Fruit fly (Drosophila melanogaster) whole organism: Measurements from ENCODE around the gene mRpL35.
A peak's percentile ranks its signal among the peaks of the same experiment; 100 is the strongest.

Experiments
- CG8478 ChIP-seq: fragments of >200 bp; optimal IDR thresholded peaks from 2 replicates; lab custom pipeline; 2018; ENCODE audit warnings: inconsistent platforms
- Dll ChIP-seq: fragments of >200 bp; optimal IDR thresholded peaks from 2 replicates; lab custom pipeline; 2017
- EcR ChIP-seq, 2 experiments: fragments of >200 bp; optimal IDR thresholded peaks; 2 replicates each; lab custom pipeline; 2017; ENCODE audit warnings: missing biosample characterization in 2 of 2, missing genetic modification characterization in 2 of 2, missing genetic modification reagents in 2 of 2
- pan ChIP-seq: fragments of >200 bp; optimal IDR thresholded peaks from 2 replicates; lab custom pipeline; 2017
- psq ChIP-seq: fragments of >200 bp; optimal IDR thresholded peaks from 2 replicates; lab custom pipeline; 2017
- usp ChIP-seq: fragments of >200 bp; optimal IDR thresholded peaks from 2 replicates; lab custom pipeline; 2017; ENCODE audit warnings: missing biosample characterization, missing genetic modification characterization, mixed read lengths

Gene mRpL35

DNA sequence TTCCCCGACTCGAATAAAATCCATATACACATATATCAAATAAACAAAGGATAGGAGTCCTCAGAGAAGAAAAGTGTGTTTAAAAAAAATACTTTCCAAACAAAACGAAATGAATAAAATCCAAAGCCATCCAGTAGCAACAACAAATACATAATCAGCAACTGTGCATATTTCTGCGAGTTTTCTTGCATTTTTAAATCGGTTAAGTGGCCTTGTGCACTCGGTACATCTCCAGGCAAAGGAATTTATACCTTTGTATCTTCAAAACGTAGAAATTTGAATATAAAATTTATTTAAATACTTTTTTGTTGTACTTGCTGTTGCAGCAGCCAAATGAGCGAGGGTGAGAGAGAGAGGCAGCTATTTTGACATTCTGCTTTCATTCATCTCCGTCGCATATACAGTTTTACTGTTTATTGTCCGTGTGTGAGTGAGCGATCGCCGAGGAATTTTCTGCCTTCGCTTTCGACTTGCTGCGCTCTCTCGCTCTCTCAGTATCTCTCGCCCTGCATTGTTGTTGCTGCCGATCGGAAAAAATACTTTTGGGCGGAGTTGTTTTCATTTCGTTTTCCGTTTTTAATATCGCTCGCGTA lies 19.1 kb downstream of the mRpL35 start:
- no peak for TF ChIP-seq psq (lab: Kevin White, UChicago)
- TF ChIP-seq EcR (GFP tag; optimal IDR thresholded peaks at IDR 0.05; lab: Kevin White, UChicago), result no peak
- no peak for TF ChIP-seq pan (lab: Kevin White, UChicago)
- TF ChIP-seq usp (GFP tag; lab: Kevin White, UChicago), result no peak
- TF ChIP-seq CG8478 (lab: Kevin White, UChicago), result no peak
- TF ChIP-seq Dll (lab: Kevin White, UChicago), result no peak

DNA sequence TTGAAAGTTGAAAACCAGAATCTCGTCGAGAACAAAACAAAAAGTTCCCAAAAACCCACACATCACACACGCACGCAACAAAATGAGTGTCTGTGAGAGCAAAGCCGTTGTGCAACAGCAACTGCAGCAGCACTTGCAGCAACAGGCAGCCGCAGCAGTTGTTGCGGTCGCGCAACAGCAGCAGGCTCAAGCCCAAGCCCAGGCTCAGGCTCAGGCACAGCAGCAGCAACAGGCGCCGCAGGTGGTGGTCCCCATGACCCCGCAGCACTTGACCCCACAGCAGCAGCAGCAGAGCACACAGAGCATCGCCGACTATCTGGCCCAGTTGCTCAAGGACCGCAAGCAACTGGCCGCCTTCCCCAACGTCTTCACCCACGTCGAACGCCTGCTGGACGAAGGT lies 19.7 kb downstream of the mRpL35 start:
- no peak for TF ChIP-seq usp (GFP tag; lab: Kevin White, UChicago)
- no peak for TF ChIP-seq psq (lab: Kevin White, UChicago)
- no peak for TF ChIP-seq EcR (GFP tag; optimal IDR thresholded peaks at IDR 0.05; lab: Kevin White, UChicago)
- no peak for TF ChIP-seq pan (lab: Kevin White, UChicago)
- no peak for TF ChIP-seq CG8478 (lab: Kevin White, UChicago)
- no peak for TF ChIP-seq Dll (lab: Kevin White, UChicago)

DNA sequence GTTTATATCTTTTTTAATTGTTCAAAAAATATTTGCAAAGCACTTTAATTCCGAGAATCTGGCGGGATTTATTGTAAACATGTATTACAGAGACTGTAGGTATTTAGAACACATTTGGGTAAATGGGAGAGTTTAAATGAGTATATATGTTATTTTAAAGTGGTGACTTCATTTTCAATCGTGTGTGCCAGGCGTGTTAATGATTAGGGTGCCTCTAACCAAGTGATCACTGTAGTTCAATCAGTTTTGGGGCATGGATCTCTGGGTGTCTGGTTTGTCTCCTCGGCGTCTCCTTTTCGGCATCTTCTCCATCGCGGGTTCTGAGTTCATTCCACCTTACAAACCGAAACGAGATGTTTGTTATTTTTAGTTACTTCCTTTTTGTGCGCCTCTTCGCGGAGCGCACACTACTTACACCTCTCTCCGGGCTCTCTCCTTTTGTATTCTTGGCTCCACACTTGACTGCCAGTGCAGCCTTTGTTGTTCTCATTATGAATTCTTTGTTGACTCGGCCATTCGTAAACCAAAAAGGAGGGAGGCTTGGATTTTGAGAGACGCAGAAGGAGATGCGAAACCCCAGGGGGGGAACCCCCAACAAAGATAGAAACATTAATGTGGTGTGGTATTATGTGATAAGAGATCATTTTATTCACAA lies 20.5 kb downstream of the mRpL35 start:
- TF ChIP-seq Dll (lab: Kevin White, UChicago) (no peak), EcR (GFP tag; optimal IDR thresholded peaks at IDR 0.05; lab: Kevin White, UChicago) (peak; percentile 8 to 74)

DNA sequence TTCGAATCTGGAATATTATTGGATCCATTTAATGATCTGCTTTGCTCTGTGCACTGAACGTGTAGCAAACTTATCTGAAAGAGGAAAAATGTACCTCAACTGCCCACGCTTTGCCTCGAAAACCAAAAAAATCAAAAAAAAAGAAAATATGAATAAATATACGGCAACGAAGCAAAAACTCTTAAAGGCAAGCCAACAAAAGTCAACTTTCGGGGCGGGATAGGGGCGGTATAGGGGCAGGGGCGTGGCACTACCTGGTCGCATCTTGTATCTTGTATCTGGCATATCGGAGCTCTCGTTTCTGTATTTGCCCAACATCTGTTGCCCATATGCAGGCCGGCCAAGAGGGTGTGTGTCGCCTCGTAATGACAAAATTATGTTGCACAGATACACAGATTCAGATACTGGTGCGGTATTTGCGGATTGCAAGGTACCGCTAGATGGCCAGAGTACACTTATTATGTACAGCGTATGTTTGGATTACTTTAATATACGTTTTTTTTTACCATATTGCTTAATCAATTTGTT lies 21.2 kb downstream of the mRpL35 start:
- TF ChIP-seq Dll (lab: Kevin White, UChicago) (no peak), pan (lab: Kevin White, UChicago) (no peak), psq (lab: Kevin White, UChicago) (no peak), usp (GFP tag; lab: Kevin White, UChicago) (no peak), CG8478 (lab: Kevin White, UChicago) (no peak), EcR (GFP tag; optimal IDR thresholded peaks at IDR 0.05; lab: Kevin White, UChicago) (no peak)

DNA sequence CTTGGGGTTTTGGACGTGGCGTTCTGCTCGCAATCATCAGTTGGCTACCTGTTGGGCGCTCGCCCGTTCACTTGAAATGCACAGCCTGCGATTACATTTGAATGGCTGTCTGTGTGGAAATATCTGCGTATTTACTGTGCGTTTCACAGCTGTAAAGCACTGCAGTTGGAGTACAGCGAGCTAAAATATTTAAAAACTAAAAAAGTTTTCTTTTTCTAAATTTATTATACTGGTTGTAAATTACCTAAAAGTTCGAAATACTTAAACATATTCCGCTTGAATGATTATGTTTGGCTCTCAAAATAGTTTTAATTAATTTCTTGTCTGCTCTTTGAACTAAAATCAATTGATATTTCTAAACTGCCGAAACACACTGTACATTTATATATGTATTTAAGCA lies 22.9 kb downstream of the mRpL35 start:
- no peak for TF ChIP-seq pan (lab: Kevin White, UChicago)
- TF ChIP-seq CG8478 (lab: Kevin White, UChicago), result no peak
- no peak for TF ChIP-seq usp (GFP tag; lab: Kevin White, UChicago)
- no peak for TF ChIP-seq psq (lab: Kevin White, UChicago)
- TF ChIP-seq Dll (lab: Kevin White, UChicago), result no peak
- TF ChIP-seq EcR (GFP tag; optimal IDR thresholded peaks at IDR 0.05; lab: Kevin White, UChicago), result no peak

DNA sequence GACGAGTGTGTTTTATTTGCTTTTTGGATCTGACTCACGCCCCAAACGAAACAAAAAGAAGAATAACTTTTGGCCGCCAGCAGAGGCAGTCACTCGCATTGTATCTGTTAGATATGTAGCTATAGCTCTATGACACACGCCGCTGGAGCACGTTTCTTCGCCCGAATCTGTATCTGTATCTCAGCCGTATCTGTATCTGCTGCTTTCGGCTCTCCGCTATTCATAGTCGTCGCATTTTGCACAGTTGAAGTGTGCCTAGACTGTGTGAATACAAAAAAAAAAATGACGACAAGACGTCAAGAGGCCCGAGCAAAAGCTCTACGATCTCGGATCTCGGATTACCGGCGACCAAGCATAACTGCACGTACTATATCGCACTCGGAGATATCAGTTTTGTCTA lies 23.4 kb downstream of the mRpL35 start:
- TF ChIP-seq usp (GFP tag; lab: Kevin White, UChicago) (no peak), Dll (lab: Kevin White, UChicago) (no peak), psq (lab: Kevin White, UChicago) (no peak), CG8478 (lab: Kevin White, UChicago) (no peak)

DNA sequence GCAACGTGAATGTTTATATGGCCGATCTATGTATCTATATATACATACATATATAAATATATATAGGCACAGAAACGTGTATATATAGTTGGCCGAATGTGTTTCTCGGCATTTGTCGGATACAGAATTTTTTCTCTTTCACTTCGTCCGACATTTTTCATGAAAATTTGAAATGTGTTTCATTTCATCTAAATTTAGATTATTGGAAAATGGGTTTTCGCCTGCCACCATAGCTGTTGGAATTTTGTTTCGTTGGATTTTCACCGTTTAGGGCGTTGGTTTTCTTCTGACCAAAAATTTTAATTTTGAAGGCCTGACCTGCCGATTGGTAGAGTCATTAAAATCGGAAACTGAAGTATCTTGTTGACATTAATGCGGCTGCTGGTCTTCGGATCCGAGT lies 24.1 kb downstream of the mRpL35 start:
- TF ChIP-seq psq (lab: Kevin White, UChicago) (no peak), EcR (GFP tag; optimal IDR thresholded peaks at IDR 0.05; lab: Kevin White, UChicago) (no peak), usp (GFP tag; lab: Kevin White, UChicago) (no peak), pan (lab: Kevin White, UChicago) (no peak), CG8478 (lab: Kevin White, UChicago) (no peak), Dll (lab: Kevin White, UChicago) (no peak)

DNA sequence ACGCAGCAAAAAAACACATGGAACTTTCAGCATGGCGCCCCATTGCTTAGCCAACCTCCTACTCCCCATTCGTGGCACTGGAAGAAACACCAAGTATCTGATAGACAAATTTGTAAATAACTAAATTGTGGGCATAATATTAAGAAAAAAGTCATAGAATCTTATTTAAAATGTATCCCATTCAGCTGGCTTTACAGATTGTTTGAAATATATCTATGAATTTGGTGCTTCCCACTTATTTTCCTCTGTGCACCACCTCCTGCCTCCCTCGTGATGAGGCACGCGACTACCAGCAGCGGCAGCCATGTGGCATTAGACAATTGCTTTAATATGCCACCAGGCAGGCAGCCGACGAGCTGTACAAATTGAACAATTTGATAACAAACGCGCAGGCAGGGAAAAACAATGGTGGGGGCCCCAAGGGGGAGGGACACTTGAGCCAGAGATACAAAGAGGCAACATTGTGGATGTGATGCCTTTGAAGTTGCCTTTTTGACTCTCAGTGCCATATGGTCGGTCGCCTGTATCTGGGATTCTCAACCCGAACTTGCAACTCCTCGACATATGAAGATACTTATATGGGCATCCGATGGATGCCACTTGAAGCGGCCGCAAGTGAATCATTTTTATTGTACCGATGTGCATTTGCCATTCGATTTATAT lies 25.9 kb downstream of the mRpL35 start:
- no peak for TF ChIP-seq Dll (lab: Kevin White, UChicago)
- TF ChIP-seq usp (GFP tag; lab: Kevin White, UChicago), result no peak
- no peak for TF ChIP-seq CG8478 (lab: Kevin White, UChicago)
- no peak for TF ChIP-seq EcR (GFP tag; optimal IDR thresholded peaks at IDR 0.05; lab: Kevin White, UChicago)
- TF ChIP-seq psq (lab: Kevin White, UChicago), result no peak
- no peak for TF ChIP-seq pan (lab: Kevin White, UChicago)

DNA sequence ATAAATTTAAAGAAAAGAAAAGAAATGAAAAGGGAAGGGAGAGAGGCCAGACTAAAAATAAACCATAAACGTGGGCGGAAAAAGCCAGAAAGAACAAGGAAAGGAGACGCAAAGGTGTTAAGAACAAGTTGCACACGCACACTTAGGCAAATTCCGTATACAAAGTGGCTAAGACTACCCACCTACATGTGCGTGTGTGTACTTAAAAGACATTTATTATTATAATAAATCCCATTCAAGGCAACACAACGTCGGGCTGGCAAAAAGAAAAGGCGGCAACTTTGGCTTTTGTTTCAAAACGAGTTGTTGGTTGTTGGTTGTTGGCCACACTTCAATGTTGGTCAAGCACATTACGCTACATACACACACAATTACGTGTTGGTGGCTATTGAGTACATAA lies 28.9 kb downstream of the mRpL35 start:
- TF ChIP-seq usp (GFP tag; lab: Kevin White, UChicago) (no peak), pan (lab: Kevin White, UChicago) (no peak), CG8478 (lab: Kevin White, UChicago) (no peak), psq (lab: Kevin White, UChicago) (no peak), Dll (lab: Kevin White, UChicago) (no peak), EcR (GFP tag; optimal IDR thresholded peaks at IDR 0.05; lab: Kevin White, UChicago) (no peak)

DNA sequence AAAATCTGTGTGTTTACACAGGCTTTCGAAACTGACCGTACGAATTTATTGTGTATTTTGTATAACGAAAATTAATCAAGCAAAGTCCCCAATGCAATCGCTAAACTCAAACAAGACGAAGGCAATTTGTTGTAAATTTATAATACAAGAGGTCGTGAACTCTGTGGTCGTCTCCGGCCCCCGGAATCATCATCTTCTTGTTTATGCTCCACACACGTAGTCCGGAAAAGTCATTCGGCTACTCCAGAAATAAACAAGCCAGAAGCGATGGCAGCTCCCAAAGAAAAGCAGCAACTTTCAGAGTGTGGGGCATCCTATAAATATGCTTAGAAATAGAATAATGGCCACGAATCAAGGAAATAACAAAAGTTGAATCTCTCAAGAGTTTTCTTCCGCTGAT lies 29.9 kb downstream of the mRpL35 start:
- no peak for TF ChIP-seq Dll (lab: Kevin White, UChicago)
- no peak for TF ChIP-seq usp (GFP tag; lab: Kevin White, UChicago)
- TF ChIP-seq EcR (GFP tag; optimal IDR thresholded peaks at IDR 0.05; lab: Kevin White, UChicago), result no peak
- TF ChIP-seq CG8478 (lab: Kevin White, UChicago), result no peak
- TF ChIP-seq psq (lab: Kevin White, UChicago), result no peak
- no peak for TF ChIP-seq pan (lab: Kevin White, UChicago)

DNA sequence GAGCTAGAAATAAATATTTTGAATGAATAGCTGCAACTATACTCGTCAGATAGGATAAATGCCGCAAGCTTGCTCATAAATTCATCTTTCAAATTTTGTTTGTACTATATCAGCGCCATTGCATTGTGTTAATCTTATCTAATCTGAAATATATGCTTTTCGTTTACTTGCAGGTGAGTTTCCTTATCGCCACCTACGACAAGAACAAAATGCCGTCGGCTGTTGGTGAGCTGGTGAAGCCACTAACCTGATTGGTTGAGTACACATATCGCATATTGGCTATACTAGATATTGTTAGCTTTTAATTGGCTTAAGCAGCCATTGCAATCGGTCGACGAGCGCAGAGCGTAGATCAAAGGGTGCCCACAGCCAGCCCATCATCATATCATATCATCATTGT lies 30.4 kb downstream of the mRpL35 start:
- TF ChIP-seq CG8478 (lab: Kevin White, UChicago), result no peak
- no peak for TF ChIP-seq EcR (GFP tag; optimal IDR thresholded peaks at IDR 0.05; lab: Kevin White, UChicago)
- TF ChIP-seq psq (lab: Kevin White, UChicago), result no peak
- TF ChIP-seq Dll (lab: Kevin White, UChicago), result no peak
- TF ChIP-seq pan (lab: Kevin White, UChicago), result no peak
- no peak for TF ChIP-seq usp (GFP tag; lab: Kevin White, UChicago)
